ENCODE assay signal across 1 fruit fly cellular context in genomic region chr3R:8853197-8853596, dm6.
TF ChIP-seq lines count a peak whose summit lies in the region.

No protein-coding gene starts in this region.

TF ChIP-seq in whole organism, prepupa, 60 proteins besides CTCF, POLR2A, EP300 and RAD21 (continued from another document):
- no peak for TF ChIP-seq Hr38 (GFP tag; optimal IDR thresholded peaks at IDR 0.05; lab: Kevin White, UChicago)
- TF ChIP-seq CG6276 (GFP tag; optimal IDR thresholded peaks at IDR 0.05; lab: Kevin White, UChicago), result no peak
- peak; percentile 25 for TF ChIP-seq CG3919 (GFP tag; optimal IDR thresholded peaks at IDR 0.05; lab: Kevin White, UChicago)
- peak; percentile 46 for TF ChIP-seq Smox (GFP tag; optimal IDR thresholded peaks at IDR 0.05; lab: Kevin White, UChicago)
- no peak for TF ChIP-seq fd59A (GFP tag; optimal IDR thresholded peaks at IDR 0.05; lab: Kevin White, UChicago)
- peak; percentile 44 for TF ChIP-seq topi (GFP tag; optimal IDR thresholded peaks at IDR 0.05; lab: Kevin White, UChicago)
- no peak for TF ChIP-seq Eip93F (GFP tag; optimal IDR thresholded peaks at IDR 0.05; lab: Kevin White, UChicago)
- no peak for TF ChIP-seq Ets96B (tag; optimal IDR thresholded peaks at IDR 0.05; lab: Kevin White, UChicago)
- no peak for TF ChIP-seq net (GFP tag; optimal IDR thresholded peaks at IDR 0.05; lab: Kevin White, UChicago)
- no peak for TF ChIP-seq CG6163 (GFP tag; IDR thresholded peaks at IDR 0.05; lab: Robert Waterston, UW)
- no peak for TF ChIP-seq fkh (GFP tag; optimal IDR thresholded peaks at IDR 0.05; lab: Kevin White, UChicago)
- peak; percentile 37 for TF ChIP-seq CG6792 (GFP tag; optimal IDR thresholded peaks at IDR 0.05; lab: Kevin White, UChicago)
- TF ChIP-seq CG34406 (GFP tag; optimal IDR thresholded peaks at IDR 0.05; lab: Kevin White, UChicago), result peak; percentile 5
- peak; percentile 24 for TF ChIP-seq CG8632 (GFP tag; optimal IDR thresholded peaks at IDR 0.05; lab: Kevin White, UChicago)
- no peak for TF ChIP-seq CG6808 (GFP tag; optimal IDR thresholded peaks at IDR 0.05; lab: Kevin White, UChicago)
- TF ChIP-seq vri (GFP tag; optimal IDR thresholded peaks at IDR 0.05; lab: Kevin White, UChicago), result peak; percentile 28
- TF ChIP-seq Hr39 (GFP tag; optimal IDR thresholded peaks at IDR 0.05; lab: Kevin White, UChicago), result peak; percentile 54
- TF ChIP-seq CG1621 (tag; optimal IDR thresholded peaks at IDR 0.05; lab: Kevin White, UChicago), result no peak
- TF ChIP-seq lz (GFP tag; optimal IDR thresholded peaks at IDR 0.05; lab: Kevin White, UChicago), result peak; percentile 42
- TF ChIP-seq spab (GFP tag; optimal IDR thresholded peaks at IDR 0.05; lab: Kevin White, UChicago), result no peak
- no peak for TF ChIP-seq Blimp-1 (GFP tag; optimal IDR thresholded peaks at IDR 0.05; lab: Kevin White, UChicago)
- peak; percentile 31 for TF ChIP-seq CG32006 (GFP tag; optimal IDR thresholded peaks at IDR 0.05; lab: Kevin White, UChicago)
- TF ChIP-seq Sox102F (GFP tag; optimal IDR thresholded peaks at IDR 0.05; lab: Kevin White, UChicago), result peak; percentile 28
- no peak for TF ChIP-seq Gug (GFP tag; IDR thresholded peaks at IDR 0.05; lab: Robert Waterston, UW)
- no peak for TF ChIP-seq Hr4 (GFP tag; optimal IDR thresholded peaks at IDR 0.05; lab: Kevin White, UChicago)
- TF ChIP-seq Eip78C (GFP tag; lab: Kevin White, UChicago), result peak; percentile 34
- TF ChIP-seq Eip75B (GFP tag; optimal IDR thresholded peaks at IDR 0.05; lab: Kevin White, UChicago), result peak; percentile 33
- no peak for TF ChIP-seq CG11294 (GFP tag; IDR thresholded peaks at IDR 0.05; lab: Robert Waterston, UW)
- TF ChIP-seq CG10669 (GFP tag; optimal IDR thresholded peaks at IDR 0.05; lab: Kevin White, UChicago), result no peak
- no peak for TF ChIP-seq fd85E (GFP tag; optimal IDR thresholded peaks at IDR 0.05; lab: Kevin White, UChicago)
- no peak for TF ChIP-seq CG4318 (GFP tag; optimal IDR thresholded peaks at IDR 0.05; lab: Kevin White, UChicago)
- peak; percentile 5 for TF ChIP-seq acj6 (GFP tag; optimal IDR thresholded peaks at IDR 0.05; lab: Kevin White, UChicago)
- peak; percentile 16 for TF ChIP-seq achi (GFP tag; optimal IDR thresholded peaks at IDR 0.05; lab: Kevin White, UChicago)
- peak; percentile 54 for TF ChIP-seq cyc (GFP tag; optimal IDR thresholded peaks at IDR 0.05; lab: Kevin White, UChicago)
